Fruit fly (Drosophila melanogaster) whole organism, embryonic: ENCODE measurements around the gene CG3184.

Source experiments
- Abd-B ChIP-seq: fragments of 200-800 bp; sonication (Bioruptor generic); optimal IDR thresholded peaks from 2 replicates; lab custom pipeline; 2018; ENCODE audit warnings: missing biosample characterization, mild to moderate bottlenecking, missing genetic modification characterization, moderate library complexity
- Awh ChIP-seq: fragments of 200-800 bp; sonication (Bioruptor generic); IDR thresholded peaks from 2 replicates; pipeline ENCODE4, ENCODE4 v1.3.6; 2022; ENCODE audit warnings: missing biosample characterization, missing genetic modification characterization
- CG10147 ChIP-seq: fragments of 200-800 bp; sonication (Bioruptor generic); optimal IDR thresholded peaks from 2 replicates; lab custom pipeline; 2019; ENCODE audit warnings: missing biosample characterization, mild to moderate bottlenecking, missing genetic modification characterization, moderate library complexity
- CG10209 ChIP-seq: fragments of 200-800 bp; sonication (Bioruptor generic); optimal IDR thresholded peaks from 3 replicates; lab custom pipeline; 2017; ENCODE audit warnings: missing biosample characterization, mild to moderate bottlenecking, missing genetic modification characterization, missing genetic modification reagents
- CG10654 ChIP-seq: fragments of 200-800 bp; sonication (Bioruptor generic); optimal IDR thresholded peaks from 2 replicates; lab custom pipeline; 2016; ENCODE audit warnings: missing biosample characterization, missing genetic modification characterization
- CG11695 ChIP-seq: fragments of 200-800 bp; sonication (Bioruptor generic); IDR thresholded peaks from 3 replicates; pipeline ENCODE4 v1.3.6; 2022; ENCODE audit warnings: missing biosample characterization, missing genetic modification characterization
- CG12104 ChIP-seq: fragments of 200-800 bp; sonication (Bioruptor generic); optimal IDR thresholded peaks from 3 replicates; lab custom pipeline; 2016; ENCODE audit warnings: missing biosample characterization, missing genetic modification characterization
- CG12299 ChIP-seq: fragments of 200-800 bp; sonication (Bioruptor generic); optimal IDR thresholded peaks from 2 replicates; lab custom pipeline; 2018; ENCODE audit warnings: missing biosample characterization, mild to moderate bottlenecking, missing genetic modification characterization
- CG12942 ChIP-seq: fragments of 200-800 bp; sonication (Bioruptor generic); optimal IDR thresholded peaks from 3 replicates; lab custom pipeline; 2016; ENCODE audit warnings: missing biosample characterization, missing genetic modification characterization
- CG13287 ChIP-seq: fragments of 200-800 bp; sonication (Bioruptor generic); IDR thresholded peaks from 2 replicates; pipeline ENCODE4 v1.3.6; 2022; ENCODE audit warnings: missing biosample characterization, missing genetic modification characterization; ENCODE audit not compliant: partially characterized antibody
- CG2116 ChIP-seq: fragments of 200-800 bp; sonication (Bioruptor generic); optimal IDR thresholded peaks from 3 replicates; lab custom pipeline; 2018; ENCODE audit warnings: missing biosample characterization, mild to moderate bottlenecking, missing genetic modification characterization
- CG31365 ChIP-seq: fragments of 200-800 bp; sonication (Bioruptor generic); optimal IDR thresholded peaks from 2 replicates; lab custom pipeline; 2018; ENCODE audit warnings: missing biosample characterization, mild to moderate bottlenecking, missing genetic modification characterization
- CG32532 ChIP-seq: fragments of 200-800 bp; sonication (Bioruptor generic); IDR thresholded peaks from 2 replicates; pipeline ENCODE4 v1.3.6; 2022; ENCODE audit warnings: missing biosample characterization, missing genetic modification characterization
- CG4282 ChIP-seq: fragments of 200-800 bp; sonication (Bioruptor generic); optimal IDR thresholded peaks from 2 replicates; lab custom pipeline; 2016; ENCODE audit warnings: missing biosample characterization, missing genetic modification characterization
- CG7786 ChIP-seq: fragments of 200-800 bp; sonication (Bioruptor generic); optimal IDR thresholded peaks from 2 replicates; lab custom pipeline; 2016; ENCODE audit warnings: missing biosample characterization, missing genetic modification characterization
- CG7839 ChIP-seq: fragments of 200-800 bp; sonication (Bioruptor generic); optimal IDR thresholded peaks from 3 replicates; lab custom pipeline; 2018; ENCODE audit warnings: missing biosample characterization, mild to moderate bottlenecking, missing genetic modification characterization, moderate library complexity
- D19A ChIP-seq: fragments of 200-800 bp; optimal IDR thresholded peaks from 3 replicates; lab custom pipeline; 2019; ENCODE audit warnings: missing biosample characterization, mild to moderate bottlenecking, missing genetic modification characterization, moderate library complexity
- Dip2 ChIP-seq: fragments of 200-800 bp; sonication (Bioruptor generic); IDR thresholded peaks from 2 replicates; pipeline ENCODE4 v1.3.6; 2022; ENCODE audit warnings: missing biosample characterization, missing genetic modification characterization
- Ets97D ChIP-seq: fragments of 200-800 bp; sonication (Bioruptor generic); optimal IDR thresholded peaks from 3 replicates; lab custom pipeline; 2016; ENCODE audit warnings: missing biosample characterization, missing genetic modification characterization
- Fer3 ChIP-seq: fragments of 200-800 bp; sonication (Bioruptor generic); optimal IDR thresholded peaks from 2 replicates; lab custom pipeline; 2018; ENCODE audit warnings: missing biosample characterization, mild to moderate bottlenecking, missing genetic modification characterization, moderate library complexity
- HHEX ChIP-seq: fragments of 200-800 bp; sonication (Bioruptor generic); optimal IDR thresholded peaks from 3 replicates; lab custom pipeline; 2017; ENCODE audit warnings: missing biosample characterization, mild to moderate bottlenecking, missing genetic modification characterization, missing genetic modification reagents
- Lpt ChIP-seq: fragments of >200 bp; optimal IDR thresholded peaks from 2 replicates; lab custom pipeline; 2018; ENCODE audit warnings: missing biosample characterization, missing genetic modification characterization
- MTF-1 ChIP-seq: fragments of 200-800 bp; sonication (Bioruptor generic); optimal IDR thresholded peaks from 2 replicates; lab custom pipeline; 2018; ENCODE audit warnings: missing biosample characterization, mild to moderate bottlenecking, missing genetic modification characterization, borderline replicate concordance
- NC2α ChIP-seq: fragments of 200-800 bp; sonication (Bioruptor generic); optimal IDR thresholded peaks from 2 replicates; lab custom pipeline; 2016; ENCODE audit warnings: missing biosample characterization, missing genetic modification characterization
- Sox102F ChIP-seq: fragments of 200-800 bp; sonication (Bioruptor generic); optimal IDR thresholded peaks from 2 replicates; lab custom pipeline; 2018; ENCODE audit warnings: missing biosample characterization, mild to moderate bottlenecking, missing genetic modification characterization, moderate library complexity
- Stat92E ChIP-seq, 3 experiments: fragments of >200 bp in 2 of 3; fragments of 200-800 bp in 1 of 3; sonication (Bioruptor generic) in 1 of 3; optimal IDR thresholded peaks; 2 replicates each; lab custom pipeline; 2017 to 2019; ENCODE audit warnings: missing biosample characterization in 3 of 3, missing genetic modification characterization in 3 of 3, mild to moderate bottlenecking in 1 of 3, moderate library complexity in 1 of 3
- Xrp1 ChIP-seq: fragments of 200-800 bp; sonication (Bioruptor generic); IDR thresholded peaks from 2 replicates; pipeline ENCODE4 v1.3.6; 2022; ENCODE audit warnings: missing biosample characterization, missing genetic modification characterization
- abd-A ChIP-seq: fragments of 200-800 bp; sonication (Bioruptor generic); optimal IDR thresholded peaks from 3 replicates; lab custom pipeline; 2019; ENCODE audit warnings: missing biosample characterization, mild to moderate bottlenecking, missing genetic modification characterization, moderate library complexity
- bsh ChIP-seq, 2 experiments: fragments of 200-800 bp; sonication (Bioruptor generic); optimal IDR thresholded peaks; 2 replicates each; lab custom pipeline; 2017 to 2018; ENCODE audit warnings: mild to moderate bottlenecking in 2 of 2, missing biosample characterization in 2 of 2, missing genetic modification characterization in 2 of 2, moderate library complexity in 1 of 2
- caup ChIP-seq: fragments of 200-800 bp; sonication (Bioruptor generic); optimal IDR thresholded peaks from 3 replicates; lab custom pipeline; 2017; ENCODE audit warnings: missing biosample characterization, mild to moderate bottlenecking, missing genetic modification characterization, moderate library complexity; ENCODE audit not compliant: severe bottlenecking
- chn ChIP-seq: fragments of 200-800 bp; sonication (Bioruptor generic); optimal IDR thresholded peaks from 2 replicates; lab custom pipeline; 2016; ENCODE audit warnings: missing biosample characterization, missing genetic modification characterization
- fd64A ChIP-seq: fragments of 200-800 bp; sonication (Bioruptor generic); optimal IDR thresholded peaks from 3 replicates; lab custom pipeline; 2018; ENCODE audit warnings: missing biosample characterization, mild to moderate bottlenecking, missing genetic modification characterization
- grn ChIP-seq: fragments of 200-800 bp; sonication (Bioruptor generic); optimal IDR thresholded peaks from 3 replicates; lab custom pipeline; 2017; ENCODE audit warnings: missing biosample characterization, missing genetic modification characterization
- gsb-n ChIP-seq: fragments of 200-800 bp; sonication (Bioruptor generic); optimal IDR thresholded peaks from 3 replicates; lab custom pipeline; 2018; ENCODE audit warnings: missing biosample characterization, mild to moderate bottlenecking, missing genetic modification characterization
- jumu ChIP-seq: fragments of 200-800 bp; sonication (Bioruptor generic); optimal IDR thresholded peaks from 3 replicates; lab custom pipeline; 2016; ENCODE audit warnings: missing biosample characterization, missing genetic modification characterization
- klu ChIP-seq: fragments of 200-800 bp; sonication (Bioruptor generic); IDR thresholded peaks from 2 replicates; pipeline ENCODE4 v1.3.6; 2022; ENCODE audit warnings: missing biosample characterization, missing genetic modification characterization
- kni ChIP-seq: fragments of 200-800 bp; sonication (Bioruptor generic); optimal IDR thresholded peaks from 3 replicates; lab custom pipeline; 2017; ENCODE audit warnings: mild to moderate bottlenecking, missing biosample characterization, missing genetic modification reagents, missing genetic modification characterization
- knrl ChIP-seq: fragments of 200-800 bp; sonication (Bioruptor generic); IDR thresholded peaks from 3 replicates; pipeline ENCODE4 v1.3.6; 2022; ENCODE audit warnings: missing biosample characterization, missing genetic modification characterization; ENCODE audit not compliant: partially characterized antibody
- lmd ChIP-seq: fragments of 200-800 bp; sonication (Bioruptor generic); IDR thresholded peaks from 2 replicates; pipeline ENCODE4 v1.3.6; 2022; ENCODE audit warnings: missing biosample characterization, missing genetic modification characterization
- repo ChIP-seq: fragments of 200-800 bp; sonication (Bioruptor generic); optimal IDR thresholded peaks from 2 replicates; lab custom pipeline; 2016; ENCODE audit warnings: missing biosample characterization, missing genetic modification characterization
- scrt ChIP-seq: fragments of 200-800 bp; sonication (Bioruptor generic); optimal IDR thresholded peaks from 2 replicates; lab custom pipeline; 2018; ENCODE audit warnings: missing biosample characterization, mild to moderate bottlenecking, missing genetic modification characterization, moderate library complexity
- shn ChIP-seq: fragments of 200-800 bp; sonication (Bioruptor generic); optimal IDR thresholded peaks from 3 replicates; lab custom pipeline; 2016; ENCODE audit warnings: missing biosample characterization, missing genetic modification characterization
- vfl ChIP-seq: fragments of 200-800 bp; sonication (Bioruptor generic); optimal IDR thresholded peaks from 2 replicates; lab custom pipeline; 2016; ENCODE audit warnings: missing biosample characterization, missing genetic modification characterization
- wek ChIP-seq: fragments of 200-800 bp; sonication (Bioruptor generic); optimal IDR thresholded peaks from 3 replicates; lab custom pipeline; 2018; ENCODE audit warnings: missing biosample characterization, mild to moderate bottlenecking, missing genetic modification characterization, moderate library complexity
- zfh2 ChIP-seq: fragments of 200-800 bp; sonication (Bioruptor generic); optimal IDR thresholded peaks from 2 replicates; lab custom pipeline; 2016; ENCODE audit warnings: missing biosample characterization, missing genetic modification characterization

Gene CG3184

dm6 chrX:6699255-6699885 is 10.8 kb upstream of the CG3184 start, which contains the start of gene CG14441 (continued):
- no peak for TF ChIP-seq Lpt
- TF ChIP-seq jumu (GFP tag; lab: Kevin White, UChicago) = peak; percentile 12
- no peak for TF ChIP-seq CG11695 (GFP tag; lab: Robert Waterston, UW)
- peak; percentile 37 for TF ChIP-seq NC2α (GFP tag; lab: Kevin White, UChicago)
- no peak for TF ChIP-seq klu (GFP tag; lab: Robert Waterston, UW)
- TF ChIP-seq HHEX (GFP tag; lab: Kevin White, UChicago) = peak; percentile 56
- TF ChIP-seq CG31365 = peak; percentile 23
- peak; percentile 67 for TF ChIP-seq scrt (GFP tag; lab: Kevin White, UChicago)
- TF ChIP-seq wek (GFP tag; lab: Kevin White, UChicago) = peak; percentile 5
- peak; percentile 27; the same call in 1 of the 2 replicates for TF ChIP-seq lmd
- peak; percentile 100 for TF ChIP-seq CG13287 (GFP tag; lab: Robert Waterston, UW)
- peak in 1 of 3 experiments; percentile 82 for TF ChIP-seq Stat92E (GFP tag; optimal IDR thresholded peaks at IDR 0.05; lab: Kevin White, UChicago)
- TF ChIP-seq CG10209 (GFP tag; lab: Kevin White, UChicago) = peak; percentile 21
- TF ChIP-seq caup (GFP tag; lab: Kevin White, UChicago) = peak; percentile 80
- no peak for TF ChIP-seq CG10654
- peak; percentile 18 for TF ChIP-seq shn (GFP tag; lab: Kevin White, UChicago)
- peak; percentile 50 for TF ChIP-seq Xrp1
- no peak for TF ChIP-seq grn (GFP tag; lab: Kevin White, UChicago)
- no peak for TF ChIP-seq Awh (GFP tag; lab: Robert Waterston, UW)
- peak in 1 of 2 experiments; percentile 49 for TF ChIP-seq bsh (GFP tag; optimal IDR thresholded peaks at IDR 0.05; lab: Kevin White, UChicago)
- peak; percentile 34 for TF ChIP-seq D19A (tag; lab: Kevin White, UChicago)
- TF ChIP-seq zfh2 (GFP tag; lab: Kevin White, UChicago) = no peak
- TF ChIP-seq CG10147 (GFP tag; lab: Kevin White, UChicago) = peak; percentile 72
- peak; percentile 30 for TF ChIP-seq CG7786
- peak; percentile 63 for TF ChIP-seq CG32532 (GFP tag; lab: Robert Waterston, UW)
- peak; percentile 78 for TF ChIP-seq abd-A (tag; lab: Kevin White, UChicago)
- peak; percentile 67 for TF ChIP-seq CG12299 (tag; lab: Kevin White, UChicago)
- TF ChIP-seq CG12942 (GFP tag; lab: Kevin White, UChicago) = no peak
- no peak for TF ChIP-seq Abd-B
- peak; percentile 32 for TF ChIP-seq Fer3 (tag; lab: Kevin White, UChicago)
- TF ChIP-seq kni = peak; percentile 54
- no peak for TF ChIP-seq chn (GFP tag; lab: Kevin White, UChicago)
- peak; percentile 41 for TF ChIP-seq MTF-1 (GFP tag; lab: Kevin White, UChicago)
- TF ChIP-seq knrl (GFP tag; lab: Robert Waterston, UW) = peak; percentile 95
- TF ChIP-seq repo (GFP tag; lab: Kevin White, UChicago) = no peak
- TF ChIP-seq gsb-n (tag; lab: Kevin White, UChicago) = peak; percentile 28
- no peak for TF ChIP-seq Sox102F (GFP tag; lab: Kevin White, UChicago)
- peak; percentile 54 for TF ChIP-seq fd64A
- TF ChIP-seq CG4282 = no peak
- TF ChIP-seq Ets97D (GFP tag; lab: Kevin White, UChicago) = peak; percentile 6
- TF ChIP-seq CG7839 (tag; lab: Kevin White, UChicago) = peak; percentile 44
- TF ChIP-seq Dip2 (GFP tag; lab: Robert Waterston, UW) = no peak
- peak; percentile 34 for TF ChIP-seq vfl (GFP tag; lab: Kevin White, UChicago)
- TF ChIP-seq CG2116 = no peak
- TF ChIP-seq CG12104 = peak; percentile 31
- TF ChIP-seq, all 482 proteins: peak for 245
